Worm (Caenorhabditis elegans) whole organism, L2 larva: ENCODE results near the gene C33G8.2.

ENCODE experiments used
- Y55F3AM.14 ChIP-seq: fragments of 200-800 bp; sonication (Bioruptor generic); optimal IDR thresholded peaks from 2 replicates; lab custom pipeline; 2018; ENCODE audit warnings: mild to moderate bottlenecking, missing genetic modification characterization, missing compliant biosample characterization
- ZK546.5 ChIP-seq: sonication (generic microtip); optimal IDR thresholded peaks from 2 replicates; lab custom pipeline; 2017; ENCODE audit warnings: missing biosample characterization, missing genetic modification characterization
- ceh-82 ChIP-seq: fragments of 150-350 bp; optimal IDR thresholded peaks from 2 replicates; lab custom pipeline; 2014; ENCODE audit warnings: missing biosample characterization, missing genetic modification characterization
- dmd-4 ChIP-seq: sonication (generic microtip); optimal IDR thresholded peaks from 2 replicates; lab custom pipeline; 2017; ENCODE audit warnings: missing biosample characterization, missing genetic modification characterization
- elt-3 ChIP-seq: sonication (generic microtip); optimal IDR thresholded peaks from 2 replicates; lab custom pipeline; 2017; ENCODE audit warnings: missing biosample characterization, missing genetic modification characterization
- lin-11 ChIP-seq: fragments of 150-350 bp; sonication (generic microtip); optimal IDR thresholded peaks from 2 replicates; lab custom pipeline; 2014; ENCODE audit warnings: missing biosample characterization, missing genetic modification characterization, inconsistent platforms, mixed read lengths
- lin-39 ChIP-seq: fragments of 150-350 bp; optimal IDR thresholded peaks from 2 replicates; lab custom pipeline; 2014; ENCODE audit warnings: missing biosample characterization, missing genetic modification reagents, missing genetic modification characterization
- lsy-2 ChIP-seq, 2 experiments: fragments of 150-350 bp in 1 of 2; sonication (generic microtip) in 1 of 2; optimal IDR thresholded peaks; 2 replicates each; lab custom pipeline; 2014 to 2017; ENCODE audit warnings: missing biosample characterization in 2 of 2, missing genetic modification characterization in 2 of 2
- mab-5 ChIP-seq: fragments of 150-350 bp; optimal IDR thresholded peaks from 2 replicates; lab custom pipeline; 2014; ENCODE audit warnings: missing biosample characterization, missing genetic modification characterization
- nhr-12 ChIP-seq: fragments of 150-350 bp; optimal IDR thresholded peaks from 2 replicates; lab custom pipeline; 2014; ENCODE audit warnings: missing biosample characterization, missing genetic modification characterization
- nhr-25 ChIP-seq: fragments of 150-350 bp; sonication (generic microtip); optimal IDR thresholded peaks from 3 replicates; lab custom pipeline; 2014; ENCODE audit warnings: missing biosample characterization, missing genetic modification characterization
- unc-62 ChIP-seq: fragments of 150-350 bp; optimal IDR thresholded peaks from 2 replicates; lab custom pipeline; 2014; ENCODE audit warnings: missing biosample characterization, missing genetic modification reagents, missing genetic modification characterization
- ztf-4 ChIP-seq: fragments of 150-350 bp; optimal IDR thresholded peaks from 2 replicates; lab custom pipeline; 2014; ENCODE audit warnings: missing biosample characterization, missing genetic modification characterization

DNA sequence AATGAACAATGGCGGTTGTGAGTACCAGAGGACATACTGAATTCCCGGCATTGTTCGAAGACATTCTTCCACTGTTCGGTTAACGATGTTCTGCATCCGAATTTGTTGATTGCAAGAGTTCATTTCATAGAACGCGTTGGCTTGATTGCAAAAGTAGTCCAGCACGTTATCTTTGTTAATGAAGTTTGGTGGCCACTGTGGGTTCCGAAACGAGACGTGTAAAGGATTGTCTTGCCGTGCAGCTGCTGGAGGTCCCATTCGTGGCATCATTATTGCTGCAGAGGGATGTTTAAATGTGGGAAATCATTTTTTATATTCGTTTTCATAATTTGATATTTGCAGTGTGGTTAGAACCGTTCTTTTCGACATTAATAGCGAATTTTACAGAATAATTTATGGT is 49.8 kb downstream of the C33G8.2 start, which contains the start of gene mdt-6:
- TF ChIP-seq lsy-2 (tag; optimal IDR thresholded peaks at IDR 0.05; lab: Kevin White, UChicago): no peak
- no peak for TF ChIP-seq nhr-12 (tag; lab: Kevin White, UChicago)
- no peak for TF ChIP-seq lin-39
- TF ChIP-seq Y55F3AM.14 (GFP tag; lab: Kevin White, UChicago): no peak
- no peak for TF ChIP-seq elt-3 (tag; lab: Kevin White, UChicago)
- no peak for TF ChIP-seq dmd-4
- no peak for TF ChIP-seq ceh-82 (tag; lab: Kevin White, UChicago)
- TF ChIP-seq unc-62 (GFP tag; lab: Kevin White, UChicago): no peak
- TF ChIP-seq mab-5 (tag; lab: Kevin White, UChicago): no peak
- no peak for TF ChIP-seq ztf-4 (tag; lab: Kevin White, UChicago)
- TF ChIP-seq lin-11 (tag; lab: Kevin White, UChicago): no peak
- no peak for TF ChIP-seq ZK546.5
- no peak for TF ChIP-seq nhr-25
